Fruit fly (Drosophila melanogaster) whole organism, prepupa: ENCODE results near the gene alpha-Est1.
A peak's percentile ranks its signal among the peaks of the same experiment; 100 is the strongest.

ENCODE experiments used
- CG10669 ChIP-seq: fragments of 200-800 bp; sonication (Bioruptor generic); optimal IDR thresholded peaks from 3 replicates; lab custom pipeline; 2018; ENCODE audit warnings: missing biosample characterization, mild to moderate bottlenecking, missing genetic modification characterization, moderate library complexity
- CG15336 ChIP-seq: fragments of 200-800 bp; sonication (Bioruptor generic); IDR thresholded peaks from 2 replicates; pipeline ENCODE4 v1.3.6; 2022; ENCODE audit warnings: missing biosample characterization, missing genetic modification characterization
- CG6792 ChIP-seq: fragments of 200-800 bp; sonication (Bioruptor generic); optimal IDR thresholded peaks from 3 replicates; lab custom pipeline; 2016; ENCODE audit warnings: missing biosample characterization, missing genetic modification characterization
- CG8632 ChIP-seq: fragments of 200-800 bp; sonication (Bioruptor generic); optimal IDR thresholded peaks from 3 replicates; lab custom pipeline; 2016; ENCODE audit warnings: missing biosample characterization, missing genetic modification characterization
- Eip75B ChIP-seq: fragments of 200-800 bp; sonication (Bioruptor generic); optimal IDR thresholded peaks from 3 replicates; lab custom pipeline; 2016; ENCODE audit warnings: missing biosample characterization, missing genetic modification characterization
- Eip78C ChIP-seq: fragments of 200-800 bp; sonication (Bioruptor generic); peaks from one replicate; lab custom pipeline; 2016; ENCODE audit warnings: missing biosample characterization, missing genetic modification characterization
- Ets21C ChIP-seq: fragments of 200-800 bp; sonication (Bioruptor generic); optimal IDR thresholded peaks from 3 replicates; lab custom pipeline; 2016; ENCODE audit warnings: missing biosample characterization, missing genetic modification characterization
- Ets96B ChIP-seq: fragments of 200-800 bp; optimal IDR thresholded peaks from 2 replicates; lab custom pipeline; 2019; ENCODE audit warnings: missing biosample characterization, mild to moderate bottlenecking, missing genetic modification characterization, moderate library complexity
- Gug ChIP-seq: fragments of 200-800 bp; sonication (Bioruptor generic); IDR thresholded peaks from 2 replicates; pipeline ENCODE4 v1.3.6; 2022; ENCODE audit warnings: missing biosample characterization, missing genetic modification characterization
- achi ChIP-seq: fragments of 200-800 bp; sonication (Bioruptor generic); optimal IDR thresholded peaks from 3 replicates; lab custom pipeline; 2016; ENCODE audit warnings: missing biosample characterization, missing genetic modification characterization
- dsx ChIP-seq: fragments of 200-800 bp; optimal IDR thresholded peaks from 3 replicates; lab custom pipeline; 2019; ENCODE audit warnings: missing biosample characterization, mild to moderate bottlenecking, missing genetic modification characterization, moderate library complexity; ENCODE audit not compliant: poor library complexity, severe bottlenecking
- fd85E ChIP-seq: fragments of 200-800 bp; sonication (Bioruptor generic); optimal IDR thresholded peaks from 3 replicates; lab custom pipeline; 2016; ENCODE audit warnings: missing biosample characterization, missing genetic modification characterization
- fkh ChIP-seq: fragments of 200-800 bp; sonication (Bioruptor generic); optimal IDR thresholded peaks from 3 replicates; lab custom pipeline; 2017; ENCODE audit warnings: missing biosample characterization, mild to moderate bottlenecking, missing genetic modification characterization, moderate library complexity
- pdm3 ChIP-seq: fragments of 200-800 bp; sonication (Bioruptor generic); optimal IDR thresholded peaks from 3 replicates; lab custom pipeline; 2016; ENCODE audit warnings: missing biosample characterization, missing genetic modification characterization
- salr ChIP-seq, 2 experiments: fragments of 200-800 bp; sonication (Bioruptor generic); optimal IDR thresholded peaks; 3 replicates each; lab custom pipeline; 2016 to 2018; ENCODE audit warnings: missing biosample characterization in 2 of 2, missing genetic modification characterization in 2 of 2, mild to moderate bottlenecking in 1 of 2
- svp ChIP-seq: fragments of 200-800 bp; sonication (Bioruptor generic); peaks from one replicate; lab custom pipeline; 2016; ENCODE audit warnings: missing biosample characterization, missing genetic modification characterization
- vri ChIP-seq: fragments of 200-800 bp; sonication (Bioruptor generic); optimal IDR thresholded peaks from 3 replicates; lab custom pipeline; 2016; ENCODE audit warnings: missing biosample characterization, mild to moderate bottlenecking, missing genetic modification characterization

Gene alpha-Est1

DNA sequence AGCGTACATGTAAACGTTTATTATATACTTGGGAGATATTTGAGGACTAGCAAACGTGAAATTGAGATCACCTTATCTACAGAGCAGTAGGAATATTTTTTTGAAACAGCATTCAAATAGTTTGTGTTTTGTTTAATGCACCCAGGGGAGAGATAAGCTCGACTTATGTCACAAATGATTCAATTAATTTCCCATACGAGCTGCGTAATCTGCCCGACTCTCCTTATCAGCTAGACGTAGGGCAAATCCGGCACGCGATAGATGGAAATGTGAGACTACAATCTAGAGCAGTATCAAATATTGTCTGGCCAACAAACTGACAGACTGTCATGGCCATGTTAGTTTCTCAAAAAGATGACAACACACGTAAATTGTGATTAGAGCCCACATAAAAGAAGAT is 49.4 kb downstream of the alpha-Est1 start:
- TF ChIP-seq CG10669 (GFP tag; lab: Kevin White, UChicago) = no peak
- peak; percentile 51 for TF ChIP-seq vri (GFP tag; lab: Kevin White, UChicago)
- TF ChIP-seq svp = peak; percentile 77

DNA sequence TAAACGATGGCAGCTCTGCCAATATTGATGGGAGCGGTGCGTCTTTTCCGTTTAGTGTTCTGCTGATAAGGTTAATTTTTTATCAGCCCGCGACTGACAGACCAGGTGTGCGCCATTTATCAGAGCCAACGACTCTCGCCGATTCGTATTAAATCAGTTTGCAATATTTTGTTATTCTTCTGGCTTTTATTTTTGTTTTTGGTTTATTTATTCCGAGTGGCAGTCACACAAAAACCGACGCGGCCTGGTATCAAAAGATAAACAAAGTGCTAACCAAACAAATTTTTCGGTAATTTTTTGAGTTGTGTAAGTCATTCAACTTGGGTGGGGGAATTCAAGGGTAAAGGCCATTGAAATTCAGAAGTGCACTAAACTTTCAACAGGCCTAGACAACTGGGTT is 51.4 kb downstream of the alpha-Est1 start:
- no peak for TF ChIP-seq pdm3 (GFP tag; lab: Kevin White, UChicago)
- TF ChIP-seq Eip78C = peak; percentile 18
- no peak for TF ChIP-seq achi (GFP tag; lab: Kevin White, UChicago)
- TF ChIP-seq salr (GFP tag; optimal IDR thresholded peaks at IDR 0.05; lab: Kevin White, UChicago) = no peak
- TF ChIP-seq Ets96B (tag; lab: Kevin White, UChicago) = no peak
- TF ChIP-seq CG6792 (GFP tag; lab: Kevin White, UChicago) = no peak
- TF ChIP-seq fkh = peak; percentile 46
- TF ChIP-seq dsx (GFP tag; lab: Kevin White, UChicago) = no peak
- TF ChIP-seq vri (GFP tag; lab: Kevin White, UChicago) = peak; percentile 74
- TF ChIP-seq CG15336 (GFP tag; lab: Robert Waterston, UW) = no peak
- TF ChIP-seq Eip75B (GFP tag; lab: Kevin White, UChicago) = no peak
- no peak for TF ChIP-seq Gug (GFP tag; lab: Robert Waterston, UW)
- TF ChIP-seq CG8632 = no peak
- no peak for TF ChIP-seq fd85E (GFP tag; lab: Kevin White, UChicago)
- no peak for TF ChIP-seq Ets21C (GFP tag; lab: Kevin White, UChicago)
- TF ChIP-seq, all 60 proteins: peak for 3
